Worm (Caenorhabditis elegans): ENCODE measurements around the gene T04C9.2.

DNA sequence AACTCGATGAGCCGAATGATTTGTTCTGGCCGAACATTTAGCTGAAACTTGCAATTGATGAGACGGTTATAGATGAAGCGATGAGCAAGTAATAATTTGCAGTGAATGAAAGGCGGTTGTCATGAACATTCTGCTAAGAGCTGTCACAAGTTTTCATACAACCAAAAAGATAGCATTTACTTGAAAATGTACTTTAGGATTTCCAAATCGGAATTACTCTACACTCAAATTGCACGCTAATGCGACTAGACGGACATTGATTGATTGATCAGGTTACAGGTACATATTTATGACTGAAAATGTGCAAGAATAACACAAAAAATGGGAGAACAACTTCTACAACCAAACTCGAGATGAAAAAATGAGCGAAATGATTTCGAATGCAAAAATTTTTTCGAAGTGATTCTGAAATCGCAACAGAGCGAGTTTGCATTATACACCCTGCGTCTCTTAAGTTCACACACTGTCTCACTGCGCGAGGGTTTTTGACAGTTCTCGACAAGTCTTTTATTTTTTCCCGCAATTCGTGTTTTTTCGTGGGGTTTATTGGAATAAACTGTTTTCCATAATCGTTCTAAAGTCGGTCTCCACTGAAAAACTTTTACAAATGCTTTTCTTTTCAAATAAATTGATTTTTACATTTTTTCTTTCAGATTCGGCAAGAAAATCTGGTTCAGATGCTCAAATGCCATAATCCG is 28.0 kb downstream of the T04C9.2 start, which contains the start of the genes npp-10 and cyk-3:
- TF ChIP-seq lin-11 (tag; optimal IDR thresholded peaks at IDR 0.05) (peak; percentile 0), zag-1 (tag; optimal IDR thresholded peaks at IDR 0.05) (no peak), ama-1 (optimal IDR thresholded peaks at IDR 0.05) (no peak), snpc-4 (tag; optimal IDR thresholded peaks at IDR 0.05) (no peak), aly-2 (tag; optimal IDR thresholded peaks at IDR 0.05) (no peak), nhr-11 (tag; optimal IDR thresholded peaks at IDR 0.05) (no peak), elt-3 (tag; optimal IDR thresholded peaks at IDR 0.05) (no peak), unc-55 (GFP tag; optimal IDR thresholded peaks at IDR 0.05) (no peak), nhr-6 (tag; optimal IDR thresholded peaks at IDR 0.05) (no peak), R02D3.7 (tag; optimal IDR thresholded peaks at IDR 0.05) (no peak), lsy-2 (tag; optimal IDR thresholded peaks at IDR 0.05) (peak in 1 of 2 experiments; percentile 10), gmeb-1 (tag; optimal IDR thresholded peaks at IDR 0.05) (no peak), ztf-11 (tag; optimal IDR thresholded peaks at IDR 0.05) (no peak), elt-1 (tag; optimal IDR thresholded peaks at IDR 0.05) (no peak)

Data from whole organism, L2 larva.